Fruit fly (Drosophila melanogaster) Kc167 (cell line): ENCODE measurements around the gene nonA.

Experiments
- Myc ChIP-seq: fragments of >200 bp; optimal IDR thresholded peaks from 2 replicates; lab custom pipeline; 2017; ENCODE audit warnings: missing external identifiers
- Sin3A ChIP-seq: fragments of >200 bp; optimal IDR thresholded peaks from 2 replicates; lab custom pipeline; 2018; ENCODE audit warnings: missing external identifiers
- h ChIP-seq: fragments of >200 bp; optimal IDR thresholded peaks from 3 replicates; lab custom pipeline; 2018; ENCODE audit warnings: missing external identifiers
- psq ChIP-seq: fragments of >200 bp; optimal IDR thresholded peaks from 2 replicates; lab custom pipeline; 2017; ENCODE audit warnings: missing external identifiers
- ttk ChIP-seq: sonication (Bioruptor generic); optimal IDR thresholded peaks from 2 replicates; lab custom pipeline; 2017; ENCODE audit warnings: missing external identifiers

dm6 chrX:16325472-16325871, 35.9 kb upstream of the nonA start, which contains the start of gene CalpC:
- TF ChIP-seq psq (lab: Kevin White, UChicago): no peak
- no peak for TF ChIP-seq Myc (lab: Kevin White, UChicago)
- no peak for TF ChIP-seq Sin3A (lab: Kevin White, UChicago)
- TF ChIP-seq ttk (lab: Kevin White, UChicago): no peak
- TF ChIP-seq h (lab: Kevin White, UChicago): no peak
